Fruit fly (Drosophila melanogaster) S2 (cell line): Measurements from ENCODE around the gene CG15387.

ENCODE experiments used
- CG8478 ChIP-seq: fragments of >200 bp; optimal IDR thresholded peaks from 2 replicates; lab custom pipeline; 2018
- CTCF ChIP-seq, 2 experiments: fragments of >200 bp; optimal IDR thresholded peaks; 2 replicates each; lab custom pipeline; 2018

CG15387 gene

dm6 chr2L:2191404-2191803 lies 34.7 kb downstream of the CG15387 start:
- no peak for TF ChIP-seq CG8478 (lab: Kevin White, UChicago)
- TF ChIP-seq CTCF (optimal IDR thresholded peaks at IDR 0.05; lab: Kevin White, UChicago) = no peak

dm6 chr2L:2190684-2191083 lies 35.4 kb downstream of the CG15387 start:
- TF ChIP-seq CG8478 (lab: Kevin White, UChicago) = no peak

dm6 chr2L:2189100-2189499 lies 37.0 kb downstream of the CG15387 start:
- TF ChIP-seq CG8478 (lab: Kevin White, UChicago) (no peak), CTCF (optimal IDR thresholded peaks at IDR 0.05; lab: Kevin White, UChicago) (no peak)

- TF ChIP-seq CTCF (optimal IDR thresholded peaks at IDR 0.05; lab: Kevin White, UChicago) = no peak
- TF ChIP-seq CG8478 (lab: Kevin White, UChicago) = no peak
Observed at dm6 chr2L:2187411-2187810, 38.7 kb downstream of the CG15387 start.

dm6 chr2L:2185373-2185772 lies 40.7 kb downstream of the CG15387 start:
- TF ChIP-seq CG8478 (lab: Kevin White, UChicago) = no peak
- no peak for TF ChIP-seq CTCF (optimal IDR thresholded peaks at IDR 0.05; lab: Kevin White, UChicago)

- TF ChIP-seq CG8478 (lab: Kevin White, UChicago) = no peak
- no peak for TF ChIP-seq CTCF (optimal IDR thresholded peaks at IDR 0.05; lab: Kevin White, UChicago)
Observed at dm6 chr2L:2184659-2185058, 41.4 kb downstream of the CG15387 start.

dm6 chr2L:2184129-2184528 lies 42.0 kb downstream of the CG15387 start:
- no peak for TF ChIP-seq CG8478 (lab: Kevin White, UChicago)
- no peak for TF ChIP-seq CTCF (optimal IDR thresholded peaks at IDR 0.05; lab: Kevin White, UChicago)

dm6 chr2L:2182735-2183340 lies 43.3 kb downstream of the CG15387 start:
- no peak for TF ChIP-seq CTCF (optimal IDR thresholded peaks at IDR 0.05; lab: Kevin White, UChicago)
- no peak for TF ChIP-seq CG8478 (lab: Kevin White, UChicago)

- TF ChIP-seq CTCF (optimal IDR thresholded peaks at IDR 0.05; lab: Kevin White, UChicago) = no peak
- no peak for TF ChIP-seq CG8478 (lab: Kevin White, UChicago)
Observed at dm6 chr2L:2181971-2182643, 44.0 kb downstream of the CG15387 start.

- TF ChIP-seq CG8478 (lab: Kevin White, UChicago) = no peak
- TF ChIP-seq CTCF (optimal IDR thresholded peaks at IDR 0.05; lab: Kevin White, UChicago) = no peak
Observed at dm6 chr2L:2180665-2181064, 45.4 kb downstream of the CG15387 start.

- TF ChIP-seq CG8478 (lab: Kevin White, UChicago) (no peak), CTCF (optimal IDR thresholded peaks at IDR 0.05; lab: Kevin White, UChicago) (no peak)
Observed at dm6 chr2L:2180120-2180539, 46.0 kb downstream of the CG15387 start.

dm6 chr2L:2179366-2179765 lies 46.7 kb downstream of the CG15387 start:
- TF ChIP-seq CTCF (optimal IDR thresholded peaks at IDR 0.05; lab: Kevin White, UChicago) (no peak), CG8478 (lab: Kevin White, UChicago) (no peak)

dm6 chr2L:2178810-2179143 lies 47.3 kb downstream of the CG15387 start:
- no peak for TF ChIP-seq CG8478 (lab: Kevin White, UChicago)
- TF ChIP-seq CTCF (optimal IDR thresholded peaks at IDR 0.05; lab: Kevin White, UChicago) = no peak

dm6 chr2L:2177969-2178809 lies 47.9 kb downstream of the CG15387 start, which contains the start of gene aop:
Gene aop, minus strand, starts transcription at chr2L:2178754.
- TF ChIP-seq CG8478 (lab: Kevin White, UChicago) (no peak), CTCF (optimal IDR thresholded peaks at IDR 0.05; lab: Kevin White, UChicago) (no peak)

dm6 chr2L:2177312-2177968 lies 48.7 kb downstream of the CG15387 start:
- TF ChIP-seq CG8478 (lab: Kevin White, UChicago) (no peak), CTCF (optimal IDR thresholded peaks at IDR 0.05; lab: Kevin White, UChicago) (no peak)
